Worm (Caenorhabditis elegans) whole organism, young adult: ENCODE results near the gene K02E11.7.
"Not testable (repeated sequence)": the region's sequence is repeated elsewhere in the genome, so short reads cannot be mapped to it uniquely, and the experiment has no call there.

Experiments used
- C06A6.2 ChIP-seq: fragments of 200-800 bp; sonication (Bioruptor generic); conservative IDR thresholded peaks from 2 replicates; pipeline ENCODE4 v1.3.6; 2022; ENCODE audit warnings: missing genetic modification characterization, missing compliant biosample characterization
- C17E4.6 ChIP-seq: fragments of 200-800 bp; sonication (Bioruptor generic); IDR thresholded peaks from 2 replicates; pipeline ENCODE4 v1.3.6; 2022; ENCODE audit warnings: missing genetic modification reagents, missing genetic modification characterization, missing compliant biosample characterization
- F23B12.7 ChIP-seq: sonication (generic microtip); optimal IDR thresholded peaks from 2 replicates; lab custom pipeline; 2017; ENCODE audit warnings: missing genetic modification characterization, mild to moderate bottlenecking, missing compliant biosample characterization, antibody characterized with exemption, moderate library complexity; ENCODE audit not compliant: insufficient read depth
- F39B2.1 ChIP-seq: fragments of 200-800 bp; sonication (Bioruptor generic); IDR thresholded peaks from 2 replicates; pipeline ENCODE4 v1.3.6; 2022; ENCODE audit warnings: missing genetic modification reagents, missing genetic modification characterization, missing compliant biosample characterization
- F49E8.2 ChIP-seq: sonication (generic microtip); optimal IDR thresholded peaks from 3 replicates; lab custom pipeline; 2017; ENCODE audit warnings: missing genetic modification characterization, mild to moderate bottlenecking, missing compliant biosample characterization, antibody characterized with exemption, moderate library complexity; ENCODE audit not compliant: insufficient read depth
- Y53F4B.3 ChIP-seq: fragments of 200-800 bp; sonication (Bioruptor generic); IDR thresholded peaks from 2 replicates; pipeline ENCODE4 v1.3.6; 2022; ENCODE audit warnings: missing genetic modification reagents, missing genetic modification characterization, missing compliant biosample characterization
- Y67H2A.10 ChIP-seq: fragments of 200-800 bp; sonication (Bioruptor generic); conservative IDR thresholded peaks from 2 replicates; pipeline ENCODE4 v1.3.6; 2022; ENCODE audit warnings: missing genetic modification reagents, missing genetic modification characterization, missing compliant biosample characterization
- Y79H2A.3 ChIP-seq: fragments of 200-800 bp; sonication (Bioruptor generic); conservative IDR thresholded peaks from 2 replicates; pipeline ENCODE4 v1.3.6; 2022; ENCODE audit warnings: missing genetic modification reagents, missing genetic modification characterization, missing compliant biosample characterization
- aptf-2 ChIP-seq: fragments of 200-800 bp; sonication (Bioruptor generic); conservative IDR thresholded peaks from 2 replicates; pipeline ENCODE4 v1.3.6; 2022; ENCODE audit warnings: missing genetic modification reagents, missing genetic modification characterization, missing compliant biosample characterization
- athp-1 ChIP-seq: sonication (generic microtip); optimal IDR thresholded peaks from 2 replicates; lab custom pipeline; 2017; ENCODE audit warnings: mild to moderate bottlenecking, missing genetic modification characterization, missing compliant biosample characterization
- bed-2 ChIP-seq: fragments of 200-800 bp; sonication (Bioruptor generic); IDR thresholded peaks from 2 replicates; pipeline ENCODE4 v1.3.6; 2022; ENCODE audit warnings: missing genetic modification reagents, missing genetic modification characterization, missing compliant biosample characterization
- chd-7 ChIP-seq: sonication (generic microtip); optimal IDR thresholded peaks from 2 replicates; lab custom pipeline; 2016; ENCODE audit warnings: mild to moderate bottlenecking, missing genetic modification characterization, moderate library complexity, missing compliant biosample characterization
- dox-1 ChIP-seq: fragments of 200-800 bp; sonication (Bioruptor generic); IDR thresholded peaks from 2 replicates; pipeline ENCODE4 v1.3.6; 2022; ENCODE audit warnings: missing genetic modification reagents, missing genetic modification characterization, missing compliant biosample characterization
- egl-44 ChIP-seq: fragments of 200-800 bp; sonication (Bioruptor generic); IDR thresholded peaks from 2 replicates; pipeline ENCODE4 v1.3.6; 2022; ENCODE audit warnings: missing genetic modification reagents, missing genetic modification characterization, missing compliant biosample characterization
- egrh-3 ChIP-seq: fragments of 200-800 bp; sonication (Bioruptor generic); IDR thresholded peaks from 2 replicates; pipeline ENCODE4 v1.3.6; 2022; ENCODE audit warnings: missing genetic modification reagents, missing genetic modification characterization, missing compliant biosample characterization
- hlh-26 ChIP-seq: fragments of 200-800 bp; sonication (Bioruptor generic); conservative IDR thresholded peaks from 2 replicates; pipeline ENCODE4 v1.3.6; 2022; ENCODE audit warnings: missing genetic modification reagents, missing genetic modification characterization, missing compliant biosample characterization
- hmg-1.2 ChIP-seq: fragments of 200-800 bp; sonication (Bioruptor generic); IDR thresholded peaks from 2 replicates; pipeline ENCODE4 v1.3.6; 2022; ENCODE audit warnings: missing genetic modification reagents, missing genetic modification characterization, missing compliant biosample characterization
- hsf-1 ChIP-seq: fragments of 200-800 bp; sonication (Bioruptor generic); IDR thresholded peaks from 2 replicates; pipeline ENCODE4 v1.3.6; 2022; ENCODE audit warnings: missing genetic modification reagents, missing genetic modification characterization, missing compliant biosample characterization
- let-526 ChIP-seq: fragments of 200-800 bp; sonication (Bioruptor generic); IDR thresholded peaks from 2 replicates; pipeline ENCODE4 v1.3.6; 2022; ENCODE audit warnings: missing genetic modification reagents, missing genetic modification characterization, missing compliant biosample characterization
- lin-26 ChIP-seq: fragments of 200-800 bp; sonication (Bioruptor generic); IDR thresholded peaks from 2 replicates; pipeline ENCODE4 v1.3.6; 2022; ENCODE audit warnings: missing genetic modification reagents, missing genetic modification characterization, missing compliant biosample characterization
- lir-1 ChIP-seq: fragments of 200-800 bp; sonication (Bioruptor generic); conservative IDR thresholded peaks from 2 replicates; pipeline ENCODE4 v1.3.6; 2022; ENCODE audit warnings: missing genetic modification reagents, missing genetic modification characterization, missing compliant biosample characterization
- lsy-27 ChIP-seq: sonication (generic microtip); optimal IDR thresholded peaks from 2 replicates; lab custom pipeline; 2017; ENCODE audit warnings: missing genetic modification characterization, mild to moderate bottlenecking, missing compliant biosample characterization, antibody characterized with exemption, missing genotype, borderline replicate concordance; ENCODE audit not compliant: insufficient read depth
- madf-10 ChIP-seq: sonication (generic microtip); optimal IDR thresholded peaks from 2 replicates; lab custom pipeline; 2016; ENCODE audit warnings: mild to moderate bottlenecking, missing genetic modification characterization, missing compliant biosample characterization
- madf-3 ChIP-seq: fragments of 200-800 bp; sonication (Bioruptor generic); IDR thresholded peaks from 2 replicates; pipeline ENCODE4 v1.3.6; 2022; ENCODE audit warnings: missing genetic modification reagents, missing genetic modification characterization, missing compliant biosample characterization
- mel-28 ChIP-seq: sonication (generic microtip); optimal IDR thresholded peaks from 2 replicates; lab custom pipeline; 2016; ENCODE audit warnings: borderline replicate concordance, mild to moderate bottlenecking, missing genetic modification characterization, missing compliant biosample characterization
- nfya-1 ChIP-seq: sonication (generic microtip); optimal IDR thresholded peaks from 2 replicates; lab custom pipeline; 2017; ENCODE audit warnings: antibody characterized with exemption, missing compliant biosample characterization, missing genetic modification characterization, borderline replicate concordance; ENCODE audit not compliant: insufficient read depth
- nfyb-1 ChIP-seq: fragments of 200-800 bp; sonication (Bioruptor generic); IDR thresholded peaks from 2 replicates; pipeline ENCODE4 v1.3.6; 2022; ENCODE audit warnings: missing genetic modification reagents, missing genetic modification characterization, missing compliant biosample characterization
- nhr-120 ChIP-seq: fragments of 200-800 bp; sonication (Bioruptor generic); IDR thresholded peaks from 2 replicates; pipeline ENCODE4 v1.3.6; 2022; ENCODE audit warnings: missing genetic modification characterization, missing compliant biosample characterization
- nhr-80 ChIP-seq: sonication (generic microtip); optimal IDR thresholded peaks from 2 replicates; lab custom pipeline; 2016; ENCODE audit warnings: missing genetic modification characterization, missing compliant biosample characterization
- rcor-1 ChIP-seq: fragments of 200-800 bp; sonication (Bioruptor generic); IDR thresholded peaks from 2 replicates; pipeline ENCODE4 v1.3.6; 2022; ENCODE audit warnings: missing genetic modification reagents, missing genetic modification characterization, missing compliant biosample characterization
- sea-2 ChIP-seq: fragments of 200-800 bp; sonication (Bioruptor generic); IDR thresholded peaks from 2 replicates; pipeline ENCODE4 v1.3.6; 2022; ENCODE audit warnings: missing genetic modification characterization, missing compliant biosample characterization
- snpc-1.1 ChIP-seq: sonication (generic microtip); optimal IDR thresholded peaks from 2 replicates; lab custom pipeline; 2017; ENCODE audit warnings: missing genetic modification characterization, mild to moderate bottlenecking, missing compliant biosample characterization, antibody characterized with exemption, moderate library complexity, missing genotype, missing genetic modification reagents; ENCODE audit not compliant: insufficient read depth
- somi-1 ChIP-seq: fragments of 200-800 bp; sonication (Bioruptor generic); optimal IDR thresholded peaks from 2 replicates; lab custom pipeline; 2018; ENCODE audit warnings: mild to moderate bottlenecking, missing genetic modification characterization, missing compliant biosample characterization
- ztf-25 ChIP-seq: fragments of 200-800 bp; sonication (Bioruptor generic); IDR thresholded peaks from 2 replicates; pipeline ENCODE4 v1.3.6; 2022; ENCODE audit warnings: missing genetic modification reagents, missing genetic modification characterization, missing compliant biosample characterization

K02E11.7 gene

ce11 chrV:14215106-14215505 lies 39.0 kb downstream of the K02E11.7 start, which contains the start of gene T16A9.5:
Gene T16A9.5 (minus strand): TSS chrV:14215206.
- no peak for TF ChIP-seq Y79H2A.3
- TF ChIP-seq Y53F4B.3 (GFP tag; lab: Robert Waterston, UW) = no peak
- TF ChIP-seq dox-1 (GFP tag; lab: Robert Waterston, UW) = no peak
- TF ChIP-seq hlh-26 (GFP tag; lab: Robert Waterston, UW) = no peak
- TF ChIP-seq athp-1 (tag; lab: Kevin White, UChicago) = no peak
- no peak for TF ChIP-seq lir-1
- TF ChIP-seq bed-2 (GFP tag; lab: Robert Waterston, UW) = no peak

ce11 chrV:14212813-14213212 lies 41.3 kb downstream of the K02E11.7 start:
- TF ChIP-seq hmg-1.2 (GFP tag; lab: Robert Waterston, UW) (no peak), nhr-80 (tag; lab: Kevin White, UChicago) (peak; percentile 50), egl-44 (GFP tag; lab: Robert Waterston, UW) (0 out of 2 replicates have a peak, but pooled peaks have one; percentile 43), nhr-120 (GFP tag; lab: Robert Waterston, UW) (no peak), rcor-1 (no peak), F23B12.7 (no peak), nfyb-1 (GFP tag; lab: Robert Waterston, UW) (no peak), F49E8.2 (no peak), egrh-3 (GFP tag; lab: Robert Waterston, UW) (no peak), mel-28 (tag; lab: Kevin White, UChicago) (no peak), C06A6.2 (no peak)

- TF ChIP-seq aptf-2 (GFP tag; lab: Robert Waterston, UW) (no peak), hsf-1 (GFP tag; lab: Robert Waterston, UW) (no peak), lir-1 (no peak), lin-26 (no peak), Y67H2A.10 (no peak), somi-1 (GFP tag; lab: Kevin White, UChicago) (no peak), nfya-1 (tag; lab: Kevin White, UChicago) (no peak), lsy-27 (tag; lab: Kevin White, UChicago) (no peak), Y79H2A.3 (no peak), sea-2 (GFP tag; lab: Robert Waterston, UW) (no peak), snpc-1.1 (tag; lab: Kevin White, UChicago) (no peak), madf-3 (GFP tag; lab: Robert Waterston, UW) (no peak), C17E4.6 (no peak), F39B2.1 (no peak), chd-7 (tag; lab: Kevin White, UChicago) (no peak)
Observed at ce11 chrV:14210743-14211142, 43.4 kb downstream of the K02E11.7 start, which contains the start of gene str-230. Gene str-230 (minus strand): TSS chrV:14210843.

ce11 chrV:14205214-14205613 lies 48.9 kb downstream of the K02E11.7 start, which contains the start of gene T16A9.3:
Gene T16A9.3 (plus strand): TSS chrV:14205514.
- TF ChIP-seq let-526 (GFP tag; lab: Robert Waterston, UW); madf-10 (tag; lab: Kevin White, UChicago); ztf-25 (GFP tag; lab: Robert Waterston, UW): not testable (repeated sequence)
